Worm (Caenorhabditis elegans) whole organism, late embryonic: ENCODE results near the gene C56G2.9.

ENCODE experiments used
- ama-1 ChIP-seq: fragments of 150-350 bp; optimal IDR thresholded peaks from 2 replicates; lab custom pipeline; 2014
- ceh-24 ChIP-seq: sonication (generic microtip); optimal IDR thresholded peaks from 2 replicates; lab custom pipeline; 2016; ENCODE audit warnings: mild to moderate bottlenecking, missing genetic modification characterization, missing compliant biosample characterization
- dmd-4 ChIP-seq: sonication (generic microtip); optimal IDR thresholded peaks from 2 replicates; lab custom pipeline; 2016; ENCODE audit warnings: borderline replicate concordance, missing genetic modification characterization, missing compliant biosample characterization
- fkh-6 ChIP-seq: sonication (generic microtip); optimal IDR thresholded peaks from 2 replicates; lab custom pipeline; 2016; ENCODE audit warnings: missing genetic modification characterization, missing compliant biosample characterization
- lin-11 ChIP-seq: fragments of 200-800 bp; sonication (Bioruptor generic); optimal IDR thresholded peaks from 2 replicates; lab custom pipeline; 2018; ENCODE audit warnings: mild to moderate bottlenecking, missing genetic modification characterization, missing compliant biosample characterization
- pqm-1 ChIP-seq: sonication (generic microtip); optimal IDR thresholded peaks from 2 replicates; lab custom pipeline; 2016; ENCODE audit warnings: missing genetic modification characterization, missing compliant biosample characterization
- unc-3 ChIP-seq, 2 experiments: fragments of 200-800 bp in 1 of 2; sonication (Bioruptor generic) in 1 of 2; sonication (generic microtip) in 1 of 2; conservative IDR thresholded peaks in 1 of 2; optimal IDR thresholded peaks in 1 of 2; 2 replicates each; pipeline versions ENCODE4 v1.3.6 to Lab custom; 2016 to 2022; ENCODE audit warnings: missing compliant biosample characterization in 2 of 2, missing genetic modification characterization in 2 of 2, missing genetic modification reagents in 1 of 2
- unc-42 ChIP-seq: sonication (generic microtip); optimal IDR thresholded peaks from 2 replicates; lab custom pipeline; 2016; ENCODE audit warnings: missing genotype, missing genetic modification characterization, missing compliant biosample characterization

DNA sequence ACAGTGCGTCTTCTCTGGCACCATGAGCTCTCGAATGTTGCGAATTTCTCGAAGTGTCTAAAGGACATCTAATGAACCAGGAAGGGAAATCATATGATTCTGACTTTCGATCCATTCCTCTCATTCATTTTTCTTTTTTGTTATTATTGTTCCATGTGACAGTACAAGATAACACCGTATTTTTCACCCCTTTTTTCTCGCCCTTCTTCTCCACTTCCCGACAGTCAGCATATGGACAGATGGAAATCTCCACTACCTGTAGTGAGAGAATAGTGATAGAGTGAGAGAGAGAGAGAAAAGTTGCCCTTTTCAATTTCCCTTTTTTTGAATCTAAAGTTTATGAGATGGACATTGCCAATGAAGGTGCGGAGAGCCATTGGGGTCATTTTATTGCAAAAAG lies 17.7 kb upstream of the C56G2.9 start:
- no peak for TF ChIP-seq ama-1 (lab: Kevin White, UChicago)
- no peak for TF ChIP-seq lin-11
- no peak for TF ChIP-seq unc-42 (tag; lab: Kevin White, UChicago)
- no peak for TF ChIP-seq unc-3 (GFP tag; conservative IDR thresholded peaks at IDR 0.05; lab: Robert Waterston, UW)
- TF ChIP-seq unc-3 (tag; optimal IDR thresholded peaks at IDR 0.05; lab: Kevin White, UChicago), result no peak
- TF ChIP-seq pqm-1 (tag; lab: Kevin White, UChicago), result no peak
- TF ChIP-seq ceh-24, result no peak
- no peak for TF ChIP-seq dmd-4
- no peak for TF ChIP-seq fkh-6 (tag; lab: Kevin White, UChicago)
